Worm (Caenorhabditis elegans) whole organism, L3 larva: ENCODE data around the gene F31E8.4.
"Not testable (repeated sequence)": the region's sequence is repeated elsewhere in the genome, so short reads cannot be mapped to it uniquely, and the experiment has no call there.

ENCODE experiments used
- R02D3.7 ChIP-seq: fragments of 150-350 bp; optimal IDR thresholded peaks from 2 replicates; lab custom pipeline; 2014; ENCODE audit warnings: missing biosample characterization, missing genetic modification characterization
- ama-1 ChIP-seq: fragments of 150-350 bp; optimal IDR thresholded peaks from 2 replicates; lab custom pipeline; 2018
- ceh-28 ChIP-seq: fragments of 150-350 bp; optimal IDR thresholded peaks from 2 replicates; lab custom pipeline; 2014; ENCODE audit warnings: missing biosample characterization, missing genetic modification reagents, missing genetic modification characterization
- ceh-82 ChIP-seq: fragments of 150-350 bp; optimal IDR thresholded peaks from 2 replicates; lab custom pipeline; 2014; ENCODE audit warnings: missing biosample characterization, missing genetic modification characterization
- ceh-9 ChIP-seq: sonication (generic microtip); optimal IDR thresholded peaks from 2 replicates; lab custom pipeline; 2018; ENCODE audit warnings: missing biosample characterization, missing genetic modification characterization
- egl-27 ChIP-seq: sonication (generic microtip); optimal IDR thresholded peaks from 4 replicates; lab custom pipeline; 2017; ENCODE audit warnings: missing biosample characterization, missing genetic modification reagents, missing genetic modification characterization
- egl-5 ChIP-seq: fragments of 150-350 bp; optimal IDR thresholded peaks from 2 replicates; lab custom pipeline; 2017; ENCODE audit warnings: missing biosample characterization, missing genetic modification reagents, missing genetic modification characterization, inconsistent platforms
- elt-1 ChIP-seq: fragments of 150-350 bp; optimal IDR thresholded peaks from 2 replicates; lab custom pipeline; 2014; ENCODE audit warnings: missing biosample characterization, missing genetic modification characterization
- elt-2 ChIP-seq: sonication (generic microtip); optimal IDR thresholded peaks from 2 replicates; lab custom pipeline; 2016; ENCODE audit warnings: missing genetic modification reagents, mild to moderate bottlenecking, missing genetic modification characterization, missing compliant biosample characterization
- eor-1 ChIP-seq, 2 experiments: fragments of 150-350 bp; optimal IDR thresholded peaks; 2 replicates each; lab custom pipeline; 2014 to 2018; ENCODE audit warnings: missing biosample characterization in 2 of 2, missing genetic modification characterization in 2 of 2
- fkh-10 ChIP-seq: sonication (generic microtip); optimal IDR thresholded peaks from 2 replicates; lab custom pipeline; 2017; ENCODE audit warnings: missing biosample characterization, missing genetic modification reagents, missing genetic modification characterization
- fkh-2 ChIP-seq: fragments of 150-350 bp; optimal IDR thresholded peaks from 2 replicates; lab custom pipeline; 2014; ENCODE audit warnings: missing biosample characterization, missing genetic modification reagents, missing genetic modification characterization
- fos-1 ChIP-seq: fragments of 150-350 bp; optimal IDR thresholded peaks from 2 replicates; lab custom pipeline; 2014; ENCODE audit warnings: missing biosample characterization, missing genetic modification characterization
- hmg-11 ChIP-seq: sonication (generic microtip); optimal IDR thresholded peaks from 2 replicates; lab custom pipeline; 2016; ENCODE audit warnings: missing genetic modification characterization, missing compliant biosample characterization
- jun-1 ChIP-seq: fragments of 150-350 bp; optimal IDR thresholded peaks from 2 replicates; lab custom pipeline; 2014; ENCODE audit warnings: missing biosample characterization, missing genetic modification reagents, missing genetic modification characterization
- lin-15B ChIP-seq: fragments of 150-350 bp; optimal IDR thresholded peaks from 2 replicates; lab custom pipeline; 2014; ENCODE audit warnings: missing biosample characterization, missing genetic modification characterization
- lsy-12 ChIP-seq: sonication (generic microtip); optimal IDR thresholded peaks from 2 replicates; lab custom pipeline; 2016; ENCODE audit warnings: mild to moderate bottlenecking, missing genetic modification characterization, missing compliant biosample characterization
- nfya-1 ChIP-seq: sonication (generic microtip); optimal IDR thresholded peaks from 2 replicates; lab custom pipeline; 2017; ENCODE audit warnings: missing genetic modification characterization, mild to moderate bottlenecking, missing compliant biosample characterization, antibody characterized with exemption, moderate library complexity; ENCODE audit not compliant: insufficient read depth
- nhr-23 ChIP-seq: fragments of 150-350 bp; optimal IDR thresholded peaks from 2 replicates; lab custom pipeline; 2014; ENCODE audit warnings: missing biosample characterization, missing genetic modification reagents, missing genetic modification characterization
- nhr-237 ChIP-seq: fragments of 150-350 bp; optimal IDR thresholded peaks from 2 replicates; lab custom pipeline; 2014; ENCODE audit warnings: missing biosample characterization, missing genetic modification characterization
- nhr-25 ChIP-seq: sonication (generic microtip); optimal IDR thresholded peaks from 2 replicates; lab custom pipeline; 2017; ENCODE audit warnings: missing biosample characterization, missing genetic modification characterization
- nhr-28 ChIP-seq: fragments of 150-350 bp; optimal IDR thresholded peaks from 2 replicates; lab custom pipeline; 2014; ENCODE audit warnings: missing biosample characterization, missing genetic modification characterization
- nhr-43 ChIP-seq: sonication (generic microtip); optimal IDR thresholded peaks from 2 replicates; lab custom pipeline; 2016; ENCODE audit warnings: mild to moderate bottlenecking, missing genetic modification characterization, missing compliant biosample characterization; ENCODE audit not compliant: poor library complexity, severe bottlenecking
- nhr-77 ChIP-seq: fragments of 150-350 bp; optimal IDR thresholded peaks from 2 replicates; lab custom pipeline; 2014; ENCODE audit warnings: missing biosample characterization, missing genetic modification characterization
- pha-4 ChIP-seq: fragments of 150-350 bp; optimal IDR thresholded peaks from 2 replicates; lab custom pipeline; 2014; ENCODE audit warnings: missing biosample characterization, missing genetic modification reagents, missing genetic modification characterization
- pqm-1 ChIP-seq: fragments of 150-350 bp; optimal IDR thresholded peaks from 2 replicates; lab custom pipeline; 2017; ENCODE audit warnings: missing biosample characterization, missing genetic modification characterization, inconsistent platforms
- sea-2 ChIP-seq: fragments of 150-350 bp; sonication (generic microtip); optimal IDR thresholded peaks from 4 replicates; lab custom pipeline; 2014; ENCODE audit warnings: missing biosample characterization, missing genetic modification reagents, missing genetic modification characterization
- skn-1 ChIP-seq: fragments of 150-350 bp; optimal IDR thresholded peaks from 2 replicates; lab custom pipeline; 2014; ENCODE audit warnings: missing biosample characterization, missing genetic modification characterization
- snpc-4 ChIP-seq: fragments of 150-350 bp; optimal IDR thresholded peaks from 2 replicates; lab custom pipeline; 2014; ENCODE audit warnings: missing biosample characterization, missing genetic modification characterization
- tbx-2 ChIP-seq: sonication (generic microtip); optimal IDR thresholded peaks from 2 replicates; lab custom pipeline; 2016; ENCODE audit warnings: mild to moderate bottlenecking, missing genetic modification characterization, missing compliant biosample characterization
- unc-62 ChIP-seq: fragments of 150-350 bp; sonication (generic microtip); optimal IDR thresholded peaks from 4 replicates; lab custom pipeline; 2014; ENCODE audit warnings: missing biosample characterization, missing genetic modification reagents, missing genetic modification characterization
- zag-1 ChIP-seq: fragments of 150-350 bp; optimal IDR thresholded peaks from 2 replicates; lab custom pipeline; 2014; ENCODE audit warnings: missing biosample characterization, missing genetic modification characterization
- ztf-11 ChIP-seq: fragments of 150-350 bp; optimal IDR thresholded peaks from 2 replicates; lab custom pipeline; 2014; ENCODE audit warnings: missing biosample characterization, missing genetic modification characterization

The F31E8.4 gene

ce11 chrII:6781983-6782382 is 18.0 kb downstream of the F31E8.4 start:
- TF ChIP-seq unc-62 (GFP tag; lab: Kevin White, UChicago) = no peak
- no peak for TF ChIP-seq sea-2
- no peak for TF ChIP-seq egl-5
- no peak for TF ChIP-seq eor-1 (tag; optimal IDR thresholded peaks at IDR 0.05; lab: Kevin White, UChicago)
- no peak for TF ChIP-seq ztf-11 (tag; lab: Kevin White, UChicago)
- no peak for TF ChIP-seq tbx-2 (tag; lab: Kevin White, UChicago)
- no peak for TF ChIP-seq lin-15B (tag; lab: Kevin White, UChicago)
- TF ChIP-seq, all 47 proteins: peak for 0

- TF ChIP-seq pqm-1 (tag; lab: Kevin White, UChicago) (peak; percentile 30), hmg-11 (tag; lab: Kevin White, UChicago) (no peak), fkh-10 (GFP tag; lab: Kevin White, UChicago) (no peak), elt-2 (peak; percentile 66)
These were observed 18.7 kb downstream of the F31E8.4 start for ce11 chrII:6781231-6781630.

ce11 chrII:6779104-6779503 is 20.9 kb downstream of the F31E8.4 start, which contains the start of gene T13C2.7:
T13C2.7 (plus strand) TSS chrII:6779404.
- no peak for TF ChIP-seq elt-2
- no peak for TF ChIP-seq ceh-28 (tag; lab: Kevin White, UChicago)
- TF ChIP-seq nfya-1 (tag; lab: Kevin White, UChicago) = no peak
- no peak for TF ChIP-seq nhr-28 (tag; lab: Kevin White, UChicago)
- TF ChIP-seq ceh-9 = no peak
- TF ChIP-seq fkh-2 = no peak

- TF ChIP-seq pha-4 (tag; lab: Kevin White, UChicago) (peak; percentile 72), nhr-23 (tag; lab: Kevin White, UChicago) (peak; percentile 65), lin-15B (tag; lab: Kevin White, UChicago) (peak; percentile 71), lsy-12 (tag; lab: Kevin White, UChicago) (peak; percentile 30), nhr-25 (peak; percentile 7), snpc-4 (tag; lab: Kevin White, UChicago) (peak; percentile 63), elt-2 (peak; percentile 15), nhr-43 (tag; lab: Kevin White, UChicago) (peak; percentile 90), R02D3.7 (tag; lab: Kevin White, UChicago) (no peak), elt-1 (tag; lab: Kevin White, UChicago) (no peak), egl-5 (peak; percentile 1), egl-27 (tag; lab: Kevin White, UChicago) (no peak), tbx-2 (tag; lab: Kevin White, UChicago) (peak; percentile 23), nfya-1 (tag; lab: Kevin White, UChicago) (peak; percentile 68)
These were observed 23.4 kb downstream of the F31E8.4 start, which contains the start of gene ssup-72 for ce11 chrII:6776418-6777034. ssup-72 (plus strand) TSS chrII:6776598.

- not testable (repeated sequence) for TF ChIP-seq ama-1; tbx-2 (tag; lab: Kevin White, UChicago); fkh-2
These were observed 24.9 kb downstream of the F31E8.4 start, which contains the start of gene agr-1 for ce11 chrII:6775076-6775475. agr-1 (minus strand) TSS chrII:6775176.

- TF ChIP-seq zag-1 (no peak), nhr-28 (tag; lab: Kevin White, UChicago) (no peak), nhr-23 (tag; lab: Kevin White, UChicago) (no peak), nhr-237 (no peak), pha-4 (tag; lab: Kevin White, UChicago) (no peak), fos-1 (tag; lab: Kevin White, UChicago) (no peak), nhr-43 (tag; lab: Kevin White, UChicago) (no peak), jun-1 (tag; lab: Kevin White, UChicago) (no peak), ceh-82 (tag; lab: Kevin White, UChicago) (no peak), fkh-2 (no peak), lin-15B (tag; lab: Kevin White, UChicago) (no peak), skn-1 (tag; lab: Kevin White, UChicago) (no peak), elt-2 (no peak), R02D3.7 (tag; lab: Kevin White, UChicago) (no peak), nhr-77 (tag; lab: Kevin White, UChicago) (no peak), pqm-1 (tag; lab: Kevin White, UChicago) (no peak), lsy-12 (tag; lab: Kevin White, UChicago) (no peak)
These were observed 27.5 kb downstream of the F31E8.4 start for ce11 chrII:6772482-6772881.
